Worm (Caenorhabditis elegans) whole organism, L1 larva: ENCODE measurements around the gene tre-5.
A peak's percentile ranks its signal among the peaks of the same experiment; 100 is the strongest.

Experiments used
- C04F5.9 ChIP-seq: sonication (generic microtip); optimal IDR thresholded peaks from 2 replicates; lab custom pipeline; 2016; ENCODE audit warnings: missing genetic modification characterization, missing compliant biosample characterization
- Y116A8C.19 ChIP-seq: sonication (generic microtip); optimal IDR thresholded peaks from 2 replicates; lab custom pipeline; 2016; ENCODE audit warnings: missing compliant biosample characterization, missing genetic modification characterization, borderline replicate concordance
- aha-1 ChIP-seq: fragments of 150-350 bp; optimal IDR thresholded peaks from 2 replicates; lab custom pipeline; 2014; ENCODE audit warnings: missing biosample characterization, missing genetic modification characterization
- alr-1 ChIP-seq: fragments of 200-800 bp; sonication (Bioruptor generic); optimal IDR thresholded peaks from 2 replicates; lab custom pipeline; 2018; ENCODE audit warnings: borderline replicate concordance, mild to moderate bottlenecking, missing genetic modification characterization, missing compliant biosample characterization
- aly-2 ChIP-seq: fragments of 150-350 bp; optimal IDR thresholded peaks from 2 replicates; lab custom pipeline; 2014; ENCODE audit warnings: missing biosample characterization, missing genetic modification characterization
- blmp-1 ChIP-seq: fragments of 150-350 bp; optimal IDR thresholded peaks from 2 replicates; lab custom pipeline; 2014; ENCODE audit warnings: missing biosample characterization, missing genetic modification characterization
- ceh-8 ChIP-seq: fragments of 200-800 bp; sonication (Bioruptor generic); optimal IDR thresholded peaks from 2 replicates; lab custom pipeline; 2018; ENCODE audit warnings: mild to moderate bottlenecking, missing genetic modification characterization, moderate library complexity, missing compliant biosample characterization
- ceh-88 ChIP-seq: fragments of 200-800 bp; sonication (Bioruptor generic); IDR thresholded peaks from 2 replicates; pipeline ENCODE4 v1.3.6; 2022; ENCODE audit warnings: missing genetic modification characterization, missing compliant biosample characterization
- ceh-90 ChIP-seq: sonication (generic microtip); optimal IDR thresholded peaks from 2 replicates; lab custom pipeline; 2016; ENCODE audit warnings: missing genetic modification characterization, missing compliant biosample characterization
- dsc-1 ChIP-seq: sonication (generic microtip); optimal IDR thresholded peaks from 2 replicates; lab custom pipeline; 2016; ENCODE audit warnings: mild to moderate bottlenecking, missing genetic modification characterization, missing compliant biosample characterization
- efl-3 ChIP-seq: fragments of 200-800 bp; sonication (Bioruptor generic); optimal IDR thresholded peaks from 2 replicates; lab custom pipeline; 2018; ENCODE audit warnings: mild to moderate bottlenecking, missing genetic modification characterization, missing compliant biosample characterization
- egl-13 ChIP-seq: sonication (generic microtip); optimal IDR thresholded peaks from 2 replicates; lab custom pipeline; 2016; ENCODE audit warnings: missing genotype, missing genetic modification reagents, missing genetic modification characterization, missing compliant biosample characterization
- egl-27 ChIP-seq, 2 experiments: fragments of 150-350 bp in 1 of 2; sonication (generic microtip); optimal IDR thresholded peaks; 3 replicates each; lab custom pipeline; 2017 to 2018; ENCODE audit warnings: missing biosample characterization in 2 of 2, missing genetic modification characterization in 2 of 2, missing genetic modification reagents in 2 of 2
- elt-2 ChIP-seq: sonication (generic microtip); optimal IDR thresholded peaks from 2 replicates; lab custom pipeline; 2016; ENCODE audit warnings: missing genetic modification characterization, mild to moderate bottlenecking, inconsistent platforms, missing compliant biosample characterization, missing genetic modification reagents
- ets-5 ChIP-seq: fragments of 200-800 bp; sonication (Bioruptor generic); IDR thresholded peaks from 2 replicates; pipeline ENCODE4 v1.3.6; 2022; ENCODE audit warnings: missing genetic modification characterization, missing compliant biosample characterization
- fos-1 ChIP-seq: fragments of 150-350 bp; optimal IDR thresholded peaks from 2 replicates; lab custom pipeline; 2014; ENCODE audit warnings: missing biosample characterization, missing genetic modification characterization
- grh-1 ChIP-seq: fragments of 200-800 bp; sonication (Bioruptor generic); IDR thresholded peaks from 2 replicates; pipeline ENCODE4 v1.3.6; 2022; ENCODE audit warnings: missing genetic modification reagents, missing genetic modification characterization, missing compliant biosample characterization
- hlh-17 ChIP-seq: fragments of 200-800 bp; sonication (Bioruptor generic); optimal IDR thresholded peaks from 2 replicates; lab custom pipeline; 2018; ENCODE audit warnings: missing genetic modification characterization, mild to moderate bottlenecking, missing compliant biosample characterization, moderate library complexity, borderline replicate concordance
- hlh-4 ChIP-seq: sonication (generic microtip); optimal IDR thresholded peaks from 2 replicates; lab custom pipeline; 2016; ENCODE audit warnings: mild to moderate bottlenecking, missing genetic modification characterization, missing compliant biosample characterization
- irx-1 ChIP-seq: sonication (generic microtip); optimal IDR thresholded peaks from 2 replicates; lab custom pipeline; 2016; ENCODE audit warnings: missing genetic modification characterization, missing compliant biosample characterization
- isw-1 ChIP-seq: fragments of 200-800 bp; sonication (Bioruptor generic); IDR thresholded peaks from 2 replicates; pipeline ENCODE4 v1.3.6; 2022; ENCODE audit warnings: missing genetic modification characterization, missing compliant biosample characterization
- jun-1 ChIP-seq: fragments of 150-350 bp; optimal IDR thresholded peaks from 2 replicates; lab custom pipeline; 2014; ENCODE audit warnings: missing biosample characterization, missing genetic modification reagents, missing genetic modification characterization
- lin-13 ChIP-seq: fragments of 150-350 bp; optimal IDR thresholded peaks from 2 replicates; lab custom pipeline; 2014; ENCODE audit warnings: missing biosample characterization, missing genetic modification reagents, missing genetic modification characterization
- lin-14 ChIP-seq: fragments of 200-800 bp; sonication (Bioruptor generic); optimal IDR thresholded peaks from 2 replicates; lab custom pipeline; 2018; ENCODE audit warnings: mild to moderate bottlenecking, missing genetic modification characterization, moderate library complexity, missing compliant biosample characterization
- lin-15B ChIP-seq: fragments of 150-350 bp; sonication (generic microtip); optimal IDR thresholded peaks from 3 replicates; lab custom pipeline; 2014; ENCODE audit warnings: missing biosample characterization, missing genetic modification characterization
- lsy-2 ChIP-seq, 2 experiments: fragments of 150-350 bp; optimal IDR thresholded peaks; 2 replicates each; lab custom pipeline; 2014; ENCODE audit warnings: missing biosample characterization in 2 of 2, missing genetic modification characterization in 2 of 2
- mab-9 ChIP-seq: fragments of 200-800 bp; sonication (Bioruptor generic); IDR thresholded peaks from 2 replicates; pipeline ENCODE4 v1.3.6; 2022; ENCODE audit warnings: missing genetic modification reagents, missing genetic modification characterization, missing compliant biosample characterization
- mdl-1 ChIP-seq, 2 experiments: fragments of 150-350 bp; optimal IDR thresholded peaks; 2 replicates each; lab custom pipeline; 2014 to 2017; ENCODE audit warnings: missing biosample characterization in 2 of 2, missing genetic modification characterization in 2 of 2, inconsistent platforms in 1 of 2
- nhr-237 ChIP-seq: fragments of 150-350 bp; optimal IDR thresholded peaks from 2 replicates; lab custom pipeline; 2014; ENCODE audit warnings: missing biosample characterization, missing genetic modification characterization
- nhr-28 ChIP-seq: fragments of 150-350 bp; optimal IDR thresholded peaks from 2 replicates; lab custom pipeline; 2014; ENCODE audit warnings: missing biosample characterization, missing genetic modification characterization
- nhr-71 ChIP-seq: sonication (generic microtip); optimal IDR thresholded peaks from 2 replicates; lab custom pipeline; 2016; ENCODE audit warnings: mild to moderate bottlenecking, missing genetic modification characterization, moderate library complexity, missing compliant biosample characterization
- nhr-77 ChIP-seq: fragments of 150-350 bp; optimal IDR thresholded peaks from 2 replicates; lab custom pipeline; 2014; ENCODE audit warnings: missing biosample characterization, missing genetic modification characterization
- nhr-90 ChIP-seq: sonication (generic microtip); optimal IDR thresholded peaks from 2 replicates; lab custom pipeline; 2016; ENCODE audit warnings: mild to moderate bottlenecking, missing genetic modification characterization, missing compliant biosample characterization; ENCODE audit not compliant: poor library complexity
- pag-3 ChIP-seq: sonication (generic microtip); optimal IDR thresholded peaks from 2 replicates; lab custom pipeline; 2017; ENCODE audit warnings: missing genetic modification characterization, mild to moderate bottlenecking, missing compliant biosample characterization, antibody characterized with exemption, borderline replicate concordance; ENCODE audit not compliant: insufficient read depth
- pax-3 ChIP-seq: fragments of 200-800 bp; sonication (Bioruptor generic); optimal IDR thresholded peaks from 2 replicates; lab custom pipeline; 2018; ENCODE audit warnings: mild to moderate bottlenecking, missing genetic modification characterization, moderate library complexity, missing compliant biosample characterization
- rnt-1 ChIP-seq: sonication (generic microtip); optimal IDR thresholded peaks from 2 replicates; lab custom pipeline; 2016; ENCODE audit warnings: mild to moderate bottlenecking, missing genetic modification characterization, moderate library complexity, missing compliant biosample characterization
- skn-1 ChIP-seq: fragments of 150-350 bp; optimal IDR thresholded peaks from 2 replicates; lab custom pipeline; 2014; ENCODE audit warnings: missing biosample characterization, missing genetic modification characterization
- snpc-4 ChIP-seq: fragments of 150-350 bp; optimal IDR thresholded peaks from 2 replicates; lab custom pipeline; 2014; ENCODE audit warnings: missing biosample characterization, missing genetic modification characterization
- sox-4 ChIP-seq: sonication (generic microtip); optimal IDR thresholded peaks from 2 replicates; lab custom pipeline; 2016; ENCODE audit warnings: missing genetic modification characterization, missing compliant biosample characterization
- sptf-1 ChIP-seq: fragments of 150-350 bp; optimal IDR thresholded peaks from 2 replicates; lab custom pipeline; 2014; ENCODE audit warnings: missing biosample characterization, missing genetic modification characterization
- sup-37 ChIP-seq: fragments of 200-800 bp; sonication (Bioruptor generic); optimal IDR thresholded peaks from 2 replicates; lab custom pipeline; 2018; ENCODE audit warnings: mild to moderate bottlenecking, missing genetic modification characterization, missing compliant biosample characterization
- tbx-2 ChIP-seq: sonication (generic microtip); optimal IDR thresholded peaks from 2 replicates; lab custom pipeline; 2016; ENCODE audit warnings: missing genetic modification characterization, missing compliant biosample characterization
- tlp-1 ChIP-seq: fragments of 150-350 bp; optimal IDR thresholded peaks from 2 replicates; lab custom pipeline; 2014; ENCODE audit warnings: missing biosample characterization, missing genetic modification characterization
- unc-130 ChIP-seq: fragments of 150-350 bp; optimal IDR thresholded peaks from 2 replicates; lab custom pipeline; 2017; ENCODE audit warnings: missing biosample characterization, missing genetic modification characterization, inconsistent platforms
- unc-86 ChIP-seq: sonication (generic microtip); optimal IDR thresholded peaks from 2 replicates; lab custom pipeline; 2016; ENCODE audit warnings: missing genetic modification characterization, missing compliant biosample characterization
- vab-15 ChIP-seq: sonication (generic microtip); optimal IDR thresholded peaks from 2 replicates; lab custom pipeline; 2017; ENCODE audit warnings: missing genotype, mild to moderate bottlenecking, missing genetic modification characterization, missing compliant biosample characterization
- xbp-1 ChIP-seq: sonication (generic microtip); optimal IDR thresholded peaks from 2 replicates; lab custom pipeline; 2016; ENCODE audit warnings: missing genetic modification characterization, missing compliant biosample characterization
- zip-4 ChIP-seq: fragments of 200-800 bp; sonication (Bioruptor generic); optimal IDR thresholded peaks from 2 replicates; lab custom pipeline; 2018; ENCODE audit warnings: mild to moderate bottlenecking, missing genetic modification characterization, moderate library complexity, missing compliant biosample characterization
- ztf-11 ChIP-seq, 2 experiments: sonication (generic microtip); optimal IDR thresholded peaks; 2 replicates each; lab custom pipeline; 2016 to 2017; ENCODE audit warnings: missing genetic modification characterization in 2 of 2, missing biosample characterization in 1 of 2, missing compliant biosample characterization in 1 of 2
- ztf-4 ChIP-seq: fragments of 150-350 bp; optimal IDR thresholded peaks from 2 replicates; lab custom pipeline; 2014; ENCODE audit warnings: missing biosample characterization, missing genetic modification characterization

tre-5 gene

ce11 chrII:28283-28682, 26.8 kb downstream of the tre-5 start, which contains the start of gene F23F1.4 (continued):
- no peak for TF ChIP-seq aha-1 (tag; lab: Kevin White, UChicago)
- no peak for TF ChIP-seq skn-1 (tag; lab: Kevin White, UChicago)
- peak; percentile 49 for TF ChIP-seq blmp-1
- no peak for TF ChIP-seq lsy-2 (tag; optimal IDR thresholded peaks at IDR 0.05; lab: Kevin White, UChicago)
- TF ChIP-seq egl-27 (tag; optimal IDR thresholded peaks at IDR 0.05; lab: Kevin White, UChicago) = no peak
- TF ChIP-seq nhr-237 = no peak
- no peak for TF ChIP-seq unc-86 (tag; lab: Kevin White, UChicago)
- TF ChIP-seq zip-4 = no peak
- no peak for TF ChIP-seq nhr-90 (tag; lab: Kevin White, UChicago)
- TF ChIP-seq irx-1 = peak; percentile 13
- TF ChIP-seq nhr-71 = no peak
- TF ChIP-seq mab-9 (GFP tag; lab: Robert Waterston, UW) = no peak
- TF ChIP-seq efl-3 (GFP tag; lab: Kevin White, UChicago) = no peak
- no peak for TF ChIP-seq ceh-8 (GFP tag; lab: Kevin White, UChicago)
- TF ChIP-seq lin-13 = no peak
- TF ChIP-seq hlh-4 (tag; lab: Kevin White, UChicago) = no peak
- TF ChIP-seq ceh-90 = no peak
- no peak for TF ChIP-seq egl-13 (tag; lab: Kevin White, UChicago)
- TF ChIP-seq pag-3 (tag; lab: Kevin White, UChicago) = no peak
- no peak for TF ChIP-seq unc-130 (tag; lab: Kevin White, UChicago)
- TF ChIP-seq rnt-1 = no peak
- TF ChIP-seq sup-37 (GFP tag; lab: Kevin White, UChicago) = no peak
- TF ChIP-seq pax-3 = no peak
- no peak for TF ChIP-seq aly-2 (tag; lab: Kevin White, UChicago)
- no peak for TF ChIP-seq tlp-1 (tag; lab: Kevin White, UChicago)
- no peak for TF ChIP-seq ztf-11 (tag; optimal IDR thresholded peaks at IDR 0.05; lab: Kevin White, UChicago)
- TF ChIP-seq hlh-17 (GFP tag; lab: Kevin White, UChicago) = no peak
- TF ChIP-seq nhr-77 = no peak
- no peak for TF ChIP-seq lin-15B (tag; lab: Kevin White, UChicago)
- no peak for TF ChIP-seq nhr-28 (tag; lab: Kevin White, UChicago)
- no peak for TF ChIP-seq snpc-4 (tag; lab: Kevin White, UChicago)
- TF ChIP-seq lin-14 (GFP tag; lab: Kevin White, UChicago) = peak; percentile 25
- no peak for TF ChIP-seq isw-1 (GFP tag; lab: Robert Waterston, UW)
- no peak for TF ChIP-seq ets-5 (GFP tag; lab: Robert Waterston, UW)

DNA sequence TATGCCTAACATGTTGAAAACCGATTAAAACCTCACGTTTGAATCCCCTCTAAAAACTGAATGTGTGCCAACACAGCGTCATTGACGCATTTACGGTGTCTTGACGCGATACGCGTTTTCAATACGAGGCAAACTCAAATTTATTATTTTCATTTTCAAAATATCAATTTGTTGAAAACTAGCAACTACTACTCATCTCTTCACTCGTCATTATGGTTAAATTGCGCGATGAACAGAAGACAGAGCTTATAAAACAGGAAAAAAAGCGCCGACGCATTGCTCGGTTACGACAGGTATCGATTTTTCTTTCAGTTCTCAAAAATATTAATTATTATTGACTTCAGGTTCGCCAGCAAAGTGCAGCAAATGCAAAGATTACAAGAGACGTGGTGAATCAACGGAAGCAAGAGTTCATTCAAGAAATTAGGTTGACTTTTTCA, 30.5 kb downstream of the tre-5 start, which contains the start of gene enee-1:
enee-1 (plus strand) TSS at position 108 of the 440 bp plus-strand sequence.
- TF ChIP-seq ets-5 (GFP tag; lab: Robert Waterston, UW) (0 out of 2 replicates have a peak, but pooled peaks have one; percentile 83), irx-1 (peak; percentile 82), efl-3 (GFP tag; lab: Kevin White, UChicago) (no peak), tlp-1 (tag; lab: Kevin White, UChicago) (no peak), hlh-4 (tag; lab: Kevin White, UChicago) (no peak), pag-3 (tag; lab: Kevin White, UChicago) (no peak), elt-2 (tag; lab: Kevin White, UChicago) (peak; percentile 45), alr-1 (no peak), Y116A8C.19 (no peak), snpc-4 (tag; lab: Kevin White, UChicago) (peak; percentile 61), ceh-88 (GFP tag; lab: Robert Waterston, UW) (peak; percentile 72), lin-14 (GFP tag; lab: Kevin White, UChicago) (peak; percentile 78), aha-1 (tag; lab: Kevin White, UChicago) (peak; percentile 61), mdl-1 (tag; optimal IDR thresholded peaks at IDR 0.05; lab: Kevin White, UChicago) (peak in 1 of 2 experiments; percentile 80), tbx-2 (peak; percentile 88), jun-1 (peak; percentile 86), ceh-8 (GFP tag; lab: Kevin White, UChicago) (no peak), dsc-1 (tag; lab: Kevin White, UChicago) (peak; percentile 88), grh-1 (GFP tag; lab: Robert Waterston, UW) (peak; percentile 72), xbp-1 (tag; lab: Kevin White, UChicago) (peak; percentile 82), aly-2 (tag; lab: Kevin White, UChicago) (peak; percentile 80), sox-4 (tag; lab: Kevin White, UChicago) (peak; percentile 43), ztf-4 (tag; lab: Kevin White, UChicago) (peak; percentile 89), unc-86 (tag; lab: Kevin White, UChicago) (peak; percentile 84), blmp-1 (peak; percentile 76), C04F5.9 (tag; lab: Kevin White, UChicago) (peak; percentile 72), sptf-1 (no peak), vab-15 (tag; lab: Kevin White, UChicago) (no peak), fos-1 (peak; percentile 80)
